Fruit fly (Drosophila melanogaster): ENCODE data around the gene Svil.

The Svil gene

DNA sequence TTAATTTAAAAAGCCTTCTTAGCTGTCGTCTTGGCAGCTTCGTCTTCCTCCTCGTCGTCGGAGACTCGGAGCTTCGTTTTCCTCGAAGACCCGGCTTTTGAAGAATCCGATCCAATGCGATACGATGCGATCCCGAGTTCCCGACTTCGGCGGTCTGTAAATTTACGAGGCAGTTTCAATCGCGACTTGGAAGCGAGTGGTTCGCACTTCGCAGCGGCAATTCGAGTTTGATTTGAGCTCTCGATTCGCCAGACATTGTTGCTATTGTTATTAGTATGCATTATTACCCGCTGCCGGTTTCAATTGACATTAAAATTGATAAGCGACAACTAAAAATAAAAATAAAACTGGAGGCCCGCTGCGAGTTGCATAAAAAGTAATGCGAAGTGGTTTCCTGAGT, 111.2 kb downstream of the Svil start, which contains the start of gene CG1146 (continued):
- TF ChIP-seq spab (GFP tag; optimal IDR thresholded peaks at IDR 0.05), result no peak
- peak; percentile 60 for TF ChIP-seq CG6163 (GFP tag; IDR thresholded peaks at IDR 0.05)
- no peak for TF ChIP-seq OdsH (GFP tag; optimal IDR thresholded peaks at IDR 0.05)
- no peak for TF ChIP-seq CG4318 (GFP tag; optimal IDR thresholded peaks at IDR 0.05)
- TF ChIP-seq CG6808 (GFP tag; optimal IDR thresholded peaks at IDR 0.05), result peak; percentile 21
- no peak for TF ChIP-seq fd59A (GFP tag; optimal IDR thresholded peaks at IDR 0.05)
- peak; percentile 39 for TF ChIP-seq CG6276 (GFP tag; optimal IDR thresholded peaks at IDR 0.05)
- TF ChIP-seq Sox14 (GFP tag; optimal IDR thresholded peaks at IDR 0.05), result no peak
- peak; percentile 40 for TF ChIP-seq vri (GFP tag; optimal IDR thresholded peaks at IDR 0.05)
- no peak for TF ChIP-seq net (GFP tag; optimal IDR thresholded peaks at IDR 0.05)
- no peak for TF ChIP-seq CG10631 (GFP tag; optimal IDR thresholded peaks at IDR 0.05)
- no peak for TF ChIP-seq Eip93F (GFP tag; optimal IDR thresholded peaks at IDR 0.05)
- TF ChIP-seq Eip75B (GFP tag; optimal IDR thresholded peaks at IDR 0.05), result no peak
- TF ChIP-seq dsx (GFP tag; optimal IDR thresholded peaks at IDR 0.05; ENCODE audit: poor library complexity, severe bottlenecking), result peak; percentile 99

- peak; percentile 22 for TF ChIP-seq lz (GFP tag; optimal IDR thresholded peaks at IDR 0.05)
- TF ChIP-seq CG6808 (GFP tag; optimal IDR thresholded peaks at IDR 0.05), result peak; percentile 15
- TF ChIP-seq CG11762 (GFP tag; optimal IDR thresholded peaks at IDR 0.05; ENCODE audit: insufficient read depth), result no peak
- TF ChIP-seq Sox15 (GFP tag; optimal IDR thresholded peaks at IDR 0.05), result no peak
- TF ChIP-seq Eip78C (GFP tag), result peak; percentile 18
- no peak for TF ChIP-seq Gug (GFP tag; IDR thresholded peaks at IDR 0.05)
- no peak for TF ChIP-seq svp (GFP tag)
- no peak for TF ChIP-seq Blimp-1 (GFP tag; optimal IDR thresholded peaks at IDR 0.05)
- TF ChIP-seq vri (GFP tag; optimal IDR thresholded peaks at IDR 0.05), result no peak
- peak; percentile 14 for TF ChIP-seq Smox (GFP tag; optimal IDR thresholded peaks at IDR 0.05)
- peak; percentile 22 for TF ChIP-seq CG10669 (GFP tag; optimal IDR thresholded peaks at IDR 0.05)
- TF ChIP-seq Met (GFP tag; optimal IDR thresholded peaks at IDR 0.05), result peak; percentile 2
- peak; percentile 83 for TF ChIP-seq fkh (GFP tag; optimal IDR thresholded peaks at IDR 0.05)
- no peak for TF ChIP-seq CG34406 (GFP tag; optimal IDR thresholded peaks at IDR 0.05)
- TF ChIP-seq CG6792 (GFP tag; optimal IDR thresholded peaks at IDR 0.05), result peak; percentile 27
- TF ChIP-seq CG8632 (GFP tag; optimal IDR thresholded peaks at IDR 0.05), result peak; percentile 12
- peak; percentile 3 for TF ChIP-seq OdsH (GFP tag; optimal IDR thresholded peaks at IDR 0.05)
- peak; percentile 8 for TF ChIP-seq CG3032 (tag; optimal IDR thresholded peaks at IDR 0.05)
- no peak for TF ChIP-seq CG8119 (GFP tag; IDR thresholded peaks at IDR 0.05)
Observed at dm6 chr3L:2489438-2489837, 112.0 kb downstream of the Svil start.

dm6 chr3L:2489855-2490254, 112.4 kb downstream of the Svil start:
- TF ChIP-seq svp (GFP tag), result peak; percentile 80
- no peak for TF ChIP-seq CG1621 (tag; optimal IDR thresholded peaks at IDR 0.05)
- peak; percentile 29; the same call in 1 of the 2 replicates for TF ChIP-seq CG15336 (GFP tag; IDR thresholded peaks at IDR 0.05)
- no peak for TF ChIP-seq CG4318 (GFP tag; optimal IDR thresholded peaks at IDR 0.05)
- TF ChIP-seq eg (GFP tag; IDR thresholded peaks at IDR 0.05), result peak; percentile 63
- no peak for TF ChIP-seq Ets96B (tag; optimal IDR thresholded peaks at IDR 0.05)
- TF ChIP-seq Hr39 (GFP tag; optimal IDR thresholded peaks at IDR 0.05), result no peak
- peak; percentile 41 for TF ChIP-seq CG16779 (tag; optimal IDR thresholded peaks at IDR 0.05)
- TF ChIP-seq CG3919 (GFP tag; optimal IDR thresholded peaks at IDR 0.05), result peak; percentile 51
- TF ChIP-seq CG6163 (GFP tag; IDR thresholded peaks at IDR 0.05), result peak; percentile 60; the same call in 2 of the 3 replicates
- TF ChIP-seq Gug (GFP tag; IDR thresholded peaks at IDR 0.05), result no peak
- TF ChIP-seq Sox102F (GFP tag; optimal IDR thresholded peaks at IDR 0.05), result peak; percentile 48
- peak; percentile 13 for TF ChIP-seq topi (GFP tag; optimal IDR thresholded peaks at IDR 0.05)
- peak; percentile 44 for TF ChIP-seq fd85E (GFP tag; optimal IDR thresholded peaks at IDR 0.05)
- no peak for TF ChIP-seq CG10669 (GFP tag; optimal IDR thresholded peaks at IDR 0.05)
- TF ChIP-seq acj6 (GFP tag; optimal IDR thresholded peaks at IDR 0.05), result no peak
- peak; percentile 24 to 65 for TF ChIP-seq ss (GFP tag; optimal IDR thresholded peaks at IDR 0.05)
- peak; percentile 62 for TF ChIP-seq dsx (GFP tag; optimal IDR thresholded peaks at IDR 0.05; ENCODE audit: poor library complexity, severe bottlenecking)
- TF ChIP-seq Eip78C (GFP tag), result peak; percentile 75
- TF ChIP-seq OdsH (GFP tag; optimal IDR thresholded peaks at IDR 0.05), result no peak
- TF ChIP-seq esn (GFP tag; optimal IDR thresholded peaks at IDR 0.05), result peak; percentile 39
- peak; percentile 86 for TF ChIP-seq CG6854 (GFP tag; optimal IDR thresholded peaks at IDR 0.05)
- peak; percentile 18 for TF ChIP-seq lz (GFP tag; optimal IDR thresholded peaks at IDR 0.05)
- TF ChIP-seq CG8119 (GFP tag; IDR thresholded peaks at IDR 0.05), result peak; percentile 51; the same call in 1 of the 3 replicates
- peak; percentile 66 for TF ChIP-seq CG9139 (GFP tag; optimal IDR thresholded peaks at IDR 0.05)
- TF ChIP-seq net (GFP tag; optimal IDR thresholded peaks at IDR 0.05), result peak; percentile 52
- no peak for TF ChIP-seq CG31627 (GFP tag; optimal IDR thresholded peaks at IDR 0.05)
- TF ChIP-seq Blimp-1 (GFP tag; optimal IDR thresholded peaks at IDR 0.05), result peak; percentile 82
- no peak for TF ChIP-seq CG11294 (GFP tag; IDR thresholded peaks at IDR 0.05)
- TF ChIP-seq Sox14 (GFP tag; optimal IDR thresholded peaks at IDR 0.05), result no peak
